Fruit fly (Drosophila melanogaster): ENCODE results near the gene CG31668.

CG31668 gene

dm6 chr2L:2220573-2221332, 14.8 kb upstream of the CG31668 start, which contains the start of gene papi (continued):
- TF ChIP-seq Chrac-16 (GFP tag; optimal IDR thresholded peaks at IDR 0.05) (no peak), cg (GFP tag; optimal IDR thresholded peaks at IDR 0.05) (peak; percentile 13), yki (optimal IDR thresholded peaks at IDR 0.05) (no peak), HLHmδ (GFP tag; optimal IDR thresholded peaks at IDR 0.05) (no peak), eyg (GFP tag; optimal IDR thresholded peaks at IDR 0.05) (no peak), abd-A (tag; optimal IDR thresholded peaks at IDR 0.05) (peak; percentile 43), CG8388 (GFP tag; optimal IDR thresholded peaks at IDR 0.05) (no peak), oc (tag; optimal IDR thresholded peaks at IDR 0.05) (no peak), CG15696 (tag; optimal IDR thresholded peaks at IDR 0.05) (no peak), CG5180 (GFP tag; optimal IDR thresholded peaks at IDR 0.05) (no peak), CG2875 (GFP tag; optimal IDR thresholded peaks at IDR 0.05) (no peak), Taf1 (GFP tag; IDR thresholded peaks at IDR 0.05) (no peak), luna (GFP tag; optimal IDR thresholded peaks at IDR 0.05) (peak; percentile 22), scrt (GFP tag; optimal IDR thresholded peaks at IDR 0.05) (peak; percentile 19), Nf-YB (GFP tag; optimal IDR thresholded peaks at IDR 0.05) (no peak), CG1647 (GFP tag; optimal IDR thresholded peaks at IDR 0.05) (no peak), PHDP (tag; optimal IDR thresholded peaks at IDR 0.05) (no peak), Ets97D (GFP tag; optimal IDR thresholded peaks at IDR 0.05) (peak; percentile 31), Atf6 (GFP tag; IDR thresholded peaks at IDR 0.05) (no peak), Hr78 (GFP tag; optimal IDR thresholded peaks at IDR 0.05) (peak in 1 of 2 experiments; percentile 90), Meics (GFP tag; optimal IDR thresholded peaks at IDR 0.05) (no peak), Xbp1 (GFP tag; optimal IDR thresholded peaks at IDR 0.05) (peak; percentile 9), CG1233 (GFP tag; optimal IDR thresholded peaks at IDR 0.05) (no peak), CG12659 (GFP tag; optimal IDR thresholded peaks at IDR 0.05) (peak; percentile 54), hkb (optimal IDR thresholded peaks at IDR 0.05) (no peak), hkb (GFP tag; IDR thresholded peaks at IDR 0.05) (peak; percentile 9; the same call in 1 of the 2 replicates), CG17328 (GFP tag; IDR thresholded peaks at IDR 0.05) (no peak), CG10543 (GFP tag; optimal IDR thresholded peaks at IDR 0.05) (peak; percentile 38), onecut (GFP tag; IDR thresholded peaks at IDR 0.05) (no peak), HmgZ (tag; optimal IDR thresholded peaks at IDR 0.05) (peak; percentile 52), zfh2 (GFP tag; optimal IDR thresholded peaks at IDR 0.05) (no peak), bigmax (GFP tag; optimal IDR thresholded peaks at IDR 0.05) (no peak), CG3281 (GFP tag; optimal IDR thresholded peaks at IDR 0.05) (no peak), lmd (GFP tag; IDR thresholded peaks at IDR 0.05) (no peak), Med (GFP tag) (peak; percentile 36), ap (GFP tag; IDR thresholded peaks at IDR 0.05) (no peak), CG13894 (tag; optimal IDR thresholded peaks at IDR 0.05) (peak; percentile 21), Dad (GFP tag; optimal IDR thresholded peaks at IDR 0.05) (no peak), wdn (GFP tag; IDR thresholded peaks at IDR 0.05) (no peak), CG10274 (GFP tag; optimal IDR thresholded peaks at IDR 0.05) (no peak), sisA (GFP tag; IDR thresholded peaks at IDR 0.05) (no peak), Opbp (GFP tag; IDR thresholded peaks at IDR 0.05; ENCODE audit: partially characterized antibody) (0 out of 3 replicates have a peak, but pooled peaks have one; percentile 38), nerfin-1 (tag; optimal IDR thresholded peaks at IDR 0.05) (peak; percentile 90), CG30020 (tag; optimal IDR thresholded peaks at IDR 0.05) (no peak), phol (tag; optimal IDR thresholded peaks at IDR 0.05) (peak; percentile 3), her (GFP tag; optimal IDR thresholded peaks at IDR 0.05) (peak; percentile 28), sug (tag; optimal IDR thresholded peaks at IDR 0.05) (peak; percentile 6), croc (GFP tag; conservative IDR thresholded peaks at IDR 0.05) (no peak), fd96Cb (tag; optimal IDR thresholded peaks at IDR 0.05) (no peak), Six4 (GFP tag; optimal IDR thresholded peaks at IDR 0.05) (no peak)
